Worm (Caenorhabditis elegans) whole organism, L4 larva: ENCODE measurements around the gene C08F11.1.
"Not testable (repeated sequence)": the region's sequence is repeated elsewhere in the genome, so short reads cannot be mapped to it uniquely, and the experiment has no call there.

Experiments used
- D1046.2 ChIP-seq: fragments of 200-800 bp; sonication (Bioruptor generic); IDR thresholded peaks from 2 replicates; pipeline ENCODE4 v1.3.6; 2022; ENCODE audit warnings: missing genetic modification characterization, missing compliant biosample characterization
- F49E8.2 ChIP-seq: sonication (generic microtip); optimal IDR thresholded peaks from 2 replicates; lab custom pipeline; 2016; ENCODE audit warnings: missing compliant biosample characterization, mild to moderate bottlenecking, missing genetic modification characterization, borderline replicate concordance
- R02D3.7 ChIP-seq: fragments of 150-350 bp; sonication (generic microtip); optimal IDR thresholded peaks from 3 replicates; lab custom pipeline; 2014; ENCODE audit warnings: missing biosample characterization, missing genetic modification characterization
- T20F7.1 ChIP-seq: fragments of 200-800 bp; sonication (Bioruptor generic); optimal IDR thresholded peaks from 2 replicates; lab custom pipeline; 2018; ENCODE audit warnings: mild to moderate bottlenecking, missing genetic modification characterization, missing compliant biosample characterization
- Y48G9A.11 ChIP-seq: fragments of 200-800 bp; sonication (Bioruptor generic); IDR thresholded peaks from 2 replicates; pipeline ENCODE4 v1.3.6; 2022; ENCODE audit warnings: missing genetic modification reagents, missing genetic modification characterization, missing compliant biosample characterization
- aly-2 ChIP-seq: sonication (generic microtip); optimal IDR thresholded peaks from 2 replicates; lab custom pipeline; 2018; ENCODE audit warnings: missing biosample characterization, missing genetic modification characterization
- arid-1 ChIP-seq: fragments of 200-800 bp; sonication (Bioruptor generic); conservative IDR thresholded peaks from 2 replicates; pipeline ENCODE4 v1.3.6; 2022; ENCODE audit warnings: missing genetic modification reagents, missing genetic modification characterization, missing compliant biosample characterization
- attf-4 ChIP-seq: sonication (generic microtip); optimal IDR thresholded peaks from 3 replicates; lab custom pipeline; 2017; ENCODE audit warnings: missing biosample characterization, missing genetic modification characterization
- ceh-20 ChIP-seq: fragments of 200-800 bp; sonication (Bioruptor generic); IDR thresholded peaks from 2 replicates; pipeline ENCODE4 v1.3.6; 2022; ENCODE audit warnings: missing genetic modification reagents, missing genetic modification characterization, missing compliant biosample characterization
- ceh-28 ChIP-seq: fragments of 150-350 bp; optimal IDR thresholded peaks from 2 replicates; lab custom pipeline; 2014; ENCODE audit warnings: missing biosample characterization, missing genetic modification reagents, missing genetic modification characterization
- ceh-62 ChIP-seq: sonication (generic microtip); optimal IDR thresholded peaks from 2 replicates; lab custom pipeline; 2017; ENCODE audit warnings: missing biosample characterization, missing genetic modification characterization
- ceh-82 ChIP-seq: sonication (generic microtip); optimal IDR thresholded peaks from 2 replicates; lab custom pipeline; 2017; ENCODE audit warnings: missing biosample characterization, missing genetic modification characterization
- daf-12 ChIP-seq: fragments of 150-350 bp; optimal IDR thresholded peaks from 2 replicates; lab custom pipeline; 2014; ENCODE audit warnings: missing biosample characterization, missing genetic modification reagents, missing genetic modification characterization
- daf-16 ChIP-seq, 3 experiments: sonication (generic microtip); optimal IDR thresholded peaks; 2 replicates each; lab custom pipeline; 2016 to 2017; ENCODE audit warnings: missing genetic modification characterization in 3 of 3, missing genetic modification reagents in 3 of 3, mild to moderate bottlenecking in 2 of 3, missing compliant biosample characterization in 2 of 3, missing biosample characterization in 1 of 3, moderate library complexity in 1 of 3
- daf-19 ChIP-seq: fragments of 200-800 bp; sonication (Bioruptor generic); conservative IDR thresholded peaks from 2 replicates; pipeline ENCODE4 v1.3.6; 2022; ENCODE audit warnings: missing genetic modification characterization, missing compliant biosample characterization
- dmd-9 ChIP-seq: fragments of 200-800 bp; sonication (Bioruptor generic); IDR thresholded peaks from 2 replicates; pipeline ENCODE4 v1.3.6; 2022; ENCODE audit warnings: missing genetic modification reagents, missing genetic modification characterization, missing compliant biosample characterization
- dpl-1 ChIP-seq: fragments of 150-350 bp; optimal IDR thresholded peaks from 2 replicates; lab custom pipeline; 2014; ENCODE audit warnings: missing biosample characterization, missing genetic modification reagents, missing genetic modification characterization
- dve-1 ChIP-seq: sonication (generic microtip); optimal IDR thresholded peaks from 2 replicates; lab custom pipeline; 2017; ENCODE audit warnings: antibody characterized with exemption, mild to moderate bottlenecking, missing genetic modification characterization, missing compliant biosample characterization; ENCODE audit not compliant: insufficient read depth
- egl-27 ChIP-seq: sonication (generic microtip); optimal IDR thresholded peaks from 3 replicates; lab custom pipeline; 2017; ENCODE audit warnings: missing biosample characterization, missing genetic modification reagents, missing genetic modification characterization
- hlh-11 ChIP-seq: fragments of 200-800 bp; sonication (Bioruptor generic); optimal IDR thresholded peaks from 2 replicates; lab custom pipeline; 2018; ENCODE audit warnings: mild to moderate bottlenecking, missing genetic modification characterization, missing compliant biosample characterization
- hlh-30 ChIP-seq: sonication (generic microtip); optimal IDR thresholded peaks from 2 replicates; lab custom pipeline; 2017; ENCODE audit warnings: antibody characterized with exemption, mild to moderate bottlenecking, missing genetic modification characterization, missing compliant biosample characterization; ENCODE audit not compliant: insufficient read depth
- lin-1 ChIP-seq: fragments of 200-800 bp; sonication (Bioruptor generic); IDR thresholded peaks from 2 replicates; pipeline ENCODE4 v1.3.6; 2022; ENCODE audit warnings: missing genetic modification reagents, missing genetic modification characterization, missing compliant biosample characterization
- lin-29 ChIP-seq: fragments of 200-800 bp; sonication (Bioruptor generic); IDR thresholded peaks from 2 replicates; pipeline ENCODE4 v1.3.6; 2022; ENCODE audit warnings: missing genetic modification reagents, missing genetic modification characterization, missing compliant biosample characterization
- lin-38 ChIP-seq: fragments of 200-800 bp; sonication (Bioruptor generic); IDR thresholded peaks from 2 replicates; pipeline ENCODE4 v1.3.6; 2022; ENCODE audit warnings: missing genetic modification reagents, missing genetic modification characterization, missing compliant biosample characterization
- lin-39 ChIP-seq: fragments of 150-350 bp; optimal IDR thresholded peaks from 2 replicates; lab custom pipeline; 2014; ENCODE audit warnings: missing biosample characterization, missing genetic modification reagents, missing genetic modification characterization
- mdt-29 ChIP-seq: fragments of 200-800 bp; sonication (Bioruptor generic); IDR thresholded peaks from 2 replicates; pipeline ENCODE4 v1.3.6; 2022; ENCODE audit warnings: missing genetic modification reagents, missing genetic modification characterization, missing compliant biosample characterization
- nhr-102 ChIP-seq: sonication (generic microtip); optimal IDR thresholded peaks from 2 replicates; lab custom pipeline; 2016; ENCODE audit warnings: mild to moderate bottlenecking, missing genetic modification characterization, moderate library complexity, missing compliant biosample characterization
- nhr-237 ChIP-seq: sonication (generic microtip); optimal IDR thresholded peaks from 2 replicates; lab custom pipeline; 2017; ENCODE audit warnings: missing biosample characterization, missing genetic modification characterization
- nhr-28 ChIP-seq: fragments of 150-350 bp; optimal IDR thresholded peaks from 2 replicates; lab custom pipeline; 2014; ENCODE audit warnings: missing biosample characterization, missing genetic modification characterization
- nhr-41 ChIP-seq: fragments of 200-800 bp; sonication (Bioruptor generic); IDR thresholded peaks from 2 replicates; pipeline ENCODE4 v1.3.6; 2022; ENCODE audit warnings: missing genetic modification reagents, missing genetic modification characterization, missing compliant biosample characterization
- nhr-48 ChIP-seq: sonication (generic microtip); optimal IDR thresholded peaks from 2 replicates; lab custom pipeline; 2016; ENCODE audit warnings: mild to moderate bottlenecking, missing genetic modification characterization, missing compliant biosample characterization
- nhr-77 ChIP-seq: fragments of 150-350 bp; optimal IDR thresholded peaks from 2 replicates; lab custom pipeline; 2014; ENCODE audit warnings: missing biosample characterization, missing genetic modification characterization
- pqm-1 ChIP-seq: sonication (generic microtip); optimal IDR thresholded peaks from 2 replicates; lab custom pipeline; 2017; ENCODE audit warnings: missing biosample characterization, missing genetic modification characterization
- saeg-2 ChIP-seq: fragments of 200-800 bp; sonication (Bioruptor generic); IDR thresholded peaks from 2 replicates; pipeline ENCODE4 v1.3.6; 2022; ENCODE audit warnings: missing genetic modification reagents, missing genetic modification characterization, missing compliant biosample characterization
- snpc-1.2 ChIP-seq: fragments of 200-800 bp; sonication (Bioruptor generic); IDR thresholded peaks from 2 replicates; pipeline ENCODE4 v1.3.6; 2022; ENCODE audit warnings: missing genetic modification reagents, missing genetic modification characterization, missing compliant biosample characterization
- snpc-4 ChIP-seq: fragments of 150-350 bp; optimal IDR thresholded peaks from 2 replicates; lab custom pipeline; 2014; ENCODE audit warnings: missing biosample characterization, missing genetic modification characterization
- spr-1 ChIP-seq: sonication (generic microtip); optimal IDR thresholded peaks from 2 replicates; lab custom pipeline; 2016; ENCODE audit warnings: mild to moderate bottlenecking, missing genetic modification characterization, missing compliant biosample characterization
- tag-97 ChIP-seq: fragments of 200-800 bp; sonication (Bioruptor generic); IDR thresholded peaks from 2 replicates; pipeline ENCODE4 v1.3.6; 2022; ENCODE audit warnings: missing genetic modification characterization, missing compliant biosample characterization
- unc-39 ChIP-seq: sonication (generic microtip); optimal IDR thresholded peaks from 2 replicates; lab custom pipeline; 2017; ENCODE audit warnings: missing biosample characterization, missing genetic modification characterization
- unc-62 ChIP-seq, 3 experiments: fragments of 150-350 bp in 1 of 3; sonication (generic microtip); optimal IDR thresholded peaks in 2 of 3; peaks in 1 of 3; 1 replicate in 1 of 3; 2 replicates in 2 of 3; lab custom pipeline; 2014 to 2017; ENCODE audit warnings: missing biosample characterization in 3 of 3, missing genetic modification characterization in 3 of 3, missing genetic modification reagents in 3 of 3, missing genotype in 1 of 3
- vab-7 ChIP-seq: fragments of 200-800 bp; sonication (Bioruptor generic); IDR thresholded peaks from 2 replicates; pipeline ENCODE4 v1.3.6; 2022; ENCODE audit warnings: missing genetic modification reagents, missing genetic modification characterization, missing compliant biosample characterization

Gene C08F11.1

ce11 chrIV:13597813-13598212, 25.8 kb upstream of the C08F11.1 start, which contains the start of gene Y45F10B.9:
Y45F10B.9 (minus strand) TSS chrIV:13597913.
- not testable (repeated sequence) for TF ChIP-seq lin-1 (GFP tag; lab: Robert Waterston, UW); nhr-28 (tag; lab: Kevin White, UChicago); R02D3.7 (tag; lab: Kevin White, UChicago)

ce11 chrIV:13600643-13601042, 23.0 kb upstream of the C08F11.1 start:
- TF ChIP-seq snpc-4 (tag; lab: Kevin White, UChicago): peak; percentile 50
- 0 out of 2 replicates have a peak, but pooled peaks have one; percentile 40 for TF ChIP-seq mdt-29 (GFP tag; lab: Robert Waterston, UW)
- no peak for TF ChIP-seq nhr-41 (GFP tag; lab: Robert Waterston, UW)
- TF ChIP-seq snpc-1.2: peak; percentile 98

DNA sequence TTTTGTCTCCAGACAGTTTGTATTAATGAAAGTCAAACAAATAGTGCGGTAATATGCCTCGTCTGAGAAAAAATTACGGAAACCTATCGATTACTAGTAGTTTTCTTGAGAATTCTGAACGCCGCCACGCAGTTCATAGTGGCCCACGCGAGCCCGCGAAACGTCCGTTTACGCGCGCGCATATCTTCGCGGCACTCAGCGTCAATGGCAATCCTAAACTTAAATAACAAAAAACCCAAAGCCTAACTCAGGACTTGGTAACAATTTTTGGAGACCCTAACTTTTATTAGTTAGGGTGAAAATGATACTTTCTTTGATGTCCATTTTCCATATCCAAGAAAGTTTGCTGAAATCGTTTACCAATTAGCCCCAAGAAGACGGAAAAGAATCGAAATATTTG, 22.2 kb upstream of the C08F11.1 start:
- peak; percentile 69; the same call in 1 of the 2 replicates for TF ChIP-seq mdt-29 (GFP tag; lab: Robert Waterston, UW)
- no peak for TF ChIP-seq dpl-1 (GFP tag; lab: Kevin White, UChicago)
- TF ChIP-seq ceh-82: no peak
- TF ChIP-seq snpc-1.2: peak; percentile 97
- 0 out of 2 replicates have a peak, but pooled peaks have one; percentile 15 for TF ChIP-seq Y48G9A.11 (GFP tag; lab: Robert Waterston, UW)
- no peak for TF ChIP-seq daf-12
- TF ChIP-seq nhr-237: no peak
- TF ChIP-seq egl-27 (tag; lab: Kevin White, UChicago): no peak
- no peak for TF ChIP-seq tag-97 (GFP tag; lab: Robert Waterston, UW)
- peak; percentile 53 for TF ChIP-seq F49E8.2 (tag; lab: Kevin White, UChicago)
- no peak for TF ChIP-seq hlh-11
- no peak for TF ChIP-seq spr-1 (tag; lab: Kevin White, UChicago)
- TF ChIP-seq, all 104 proteins: peak for 4

ce11 chrIV:13601973-13602669, 21.5 kb upstream of the C08F11.1 start, which contains the start of gene Y45F10B.59:
Y45F10B.59 (plus strand) TSS chrIV:13602619.
- peak; percentile 91 for TF ChIP-seq snpc-1.2
- TF ChIP-seq daf-19 (GFP tag; lab: Robert Waterston, UW): no peak
- TF ChIP-seq nhr-48 (tag; lab: Kevin White, UChicago): no peak

DNA sequence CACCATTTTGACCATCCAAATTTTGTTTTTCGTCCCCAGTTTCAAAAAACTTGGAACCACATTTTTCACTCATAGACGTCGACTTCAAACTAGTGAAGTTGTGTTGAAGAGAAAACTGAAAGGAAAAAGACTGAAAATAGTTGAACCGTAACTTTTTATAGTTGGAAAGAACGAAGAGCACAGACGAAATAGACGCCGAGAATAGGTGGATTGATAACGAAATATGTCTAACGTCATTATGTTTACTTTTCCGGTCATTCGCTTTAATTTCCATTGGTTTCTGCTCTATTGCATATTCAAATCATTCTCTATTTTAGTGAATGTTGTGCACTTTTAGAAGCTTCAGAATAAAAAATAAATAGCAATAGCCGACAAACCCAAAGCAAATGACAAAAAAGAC, 13.9 kb upstream of the C08F11.1 start, which contains the start of gene C08F11.13:
TSS of gene C08F11.13 (minus strand) at position 138 of the 400 bp plus-strand sequence.
- TF ChIP-seq unc-39 (tag; lab: Kevin White, UChicago) (no peak), nhr-77 (tag; lab: Kevin White, UChicago) (peak; percentile 7), lin-38 (GFP tag; lab: Robert Waterston, UW) (no peak), dve-1 (tag; lab: Kevin White, UChicago) (peak; percentile 44), ceh-28 (no peak), nhr-28 (tag; lab: Kevin White, UChicago) (peak; percentile 59), hlh-30 (tag; lab: Kevin White, UChicago) (no peak), unc-62 (GFP tag; optimal IDR thresholded peaks at IDR 0.05 in 1 of 2; lab: Kevin White, UChicago) (peak in 1 of 2 experiments; percentile 54), unc-62 (tag; optimal IDR thresholded peaks at IDR 0.05; lab: Kevin White, UChicago) (no peak), lin-39 (tag; lab: Kevin White, UChicago) (no peak), attf-4 (no peak), Y48G9A.11 (GFP tag; lab: Robert Waterston, UW) (no peak), T20F7.1 (no peak), arid-1 (GFP tag; lab: Robert Waterston, UW) (no peak), lin-29 (no peak), daf-16 (GFP tag; optimal IDR thresholded peaks at IDR 0.05; lab: Kevin White, UChicago) (no peak), daf-16 (tag; optimal IDR thresholded peaks at IDR 0.05; lab: Kevin White, UChicago) (peak; percentile 89), aly-2 (tag; lab: Kevin White, UChicago) (no peak), pqm-1 (tag; lab: Kevin White, UChicago) (peak; percentile 23), nhr-237 (no peak), egl-27 (tag; lab: Kevin White, UChicago) (no peak), dmd-9 (GFP tag; lab: Robert Waterston, UW) (no peak), snpc-4 (tag; lab: Kevin White, UChicago) (no peak), saeg-2 (GFP tag; lab: Robert Waterston, UW) (no peak), ceh-20 (no peak), nhr-102 (tag; lab: Kevin White, UChicago) (no peak), tag-97 (GFP tag; lab: Robert Waterston, UW) (no peak), ceh-62 (no peak), D1046.2 (GFP tag; lab: Robert Waterston, UW) (no peak), vab-7 (GFP tag; lab: Robert Waterston, UW) (no peak)
